Worm (Caenorhabditis elegans) whole organism, L4 larva: ENCODE results near the gene H03A11.13.

Experiments
- F10B5.3 ChIP-seq: sonication (generic microtip); optimal IDR thresholded peaks from 2 replicates; lab custom pipeline; 2016; ENCODE audit warnings: mild to moderate bottlenecking, missing genetic modification characterization, missing compliant biosample characterization
- F26F4.8 ChIP-seq: fragments of 200-800 bp; sonication (Bioruptor generic); conservative IDR thresholded peaks from 2 replicates; pipeline ENCODE4 v1.3.6; 2022; ENCODE audit warnings: missing genetic modification characterization, missing compliant biosample characterization
- F37D6.2 ChIP-seq: sonication (generic microtip); optimal IDR thresholded peaks from 2 replicates; lab custom pipeline; 2016; ENCODE audit warnings: mild to moderate bottlenecking, missing genetic modification characterization, missing compliant biosample characterization
- F49E8.2 ChIP-seq: sonication (generic microtip); optimal IDR thresholded peaks from 2 replicates; lab custom pipeline; 2016; ENCODE audit warnings: missing compliant biosample characterization, mild to moderate bottlenecking, missing genetic modification characterization, borderline replicate concordance
- T26A8.4 ChIP-seq: fragments of 200-800 bp; sonication (Bioruptor generic); IDR thresholded peaks from 2 replicates; pipeline ENCODE4 v1.3.6; 2022; ENCODE audit warnings: missing genetic modification characterization, missing compliant biosample characterization
- ZK546.5 ChIP-seq, 2 experiments: sonication (generic microtip); optimal IDR thresholded peaks; 2 replicates each; lab custom pipeline; 2017; ENCODE audit warnings: missing biosample characterization in 2 of 2, missing genetic modification characterization in 2 of 2
- aly-2 ChIP-seq: sonication (generic microtip); optimal IDR thresholded peaks from 2 replicates; lab custom pipeline; 2018; ENCODE audit warnings: missing biosample characterization, missing genetic modification characterization
- ceh-20 ChIP-seq: fragments of 200-800 bp; sonication (Bioruptor generic); IDR thresholded peaks from 2 replicates; pipeline ENCODE4 v1.3.6; 2022; ENCODE audit warnings: missing genetic modification reagents, missing genetic modification characterization, missing compliant biosample characterization
- ceh-62 ChIP-seq: sonication (generic microtip); optimal IDR thresholded peaks from 2 replicates; lab custom pipeline; 2017; ENCODE audit warnings: missing biosample characterization, missing genetic modification characterization
- cey-2 ChIP-seq: sonication (generic microtip); optimal IDR thresholded peaks from 3 replicates; lab custom pipeline; 2017; ENCODE audit warnings: missing genetic modification characterization, mild to moderate bottlenecking, missing compliant biosample characterization, antibody characterized with exemption, borderline replicate concordance; ENCODE audit not compliant: insufficient read depth
- ctbp-1 ChIP-seq: fragments of 200-800 bp; sonication (Bioruptor generic); IDR thresholded peaks from 2 replicates; pipeline ENCODE4 v1.3.6; 2022; ENCODE audit warnings: missing genetic modification reagents, missing genetic modification characterization, missing compliant biosample characterization
- daf-12 ChIP-seq: fragments of 150-350 bp; optimal IDR thresholded peaks from 2 replicates; lab custom pipeline; 2014; ENCODE audit warnings: missing biosample characterization, missing genetic modification reagents, missing genetic modification characterization
- dmd-9 ChIP-seq: fragments of 200-800 bp; sonication (Bioruptor generic); IDR thresholded peaks from 2 replicates; pipeline ENCODE4 v1.3.6; 2022; ENCODE audit warnings: missing genetic modification reagents, missing genetic modification characterization, missing compliant biosample characterization
- dve-1 ChIP-seq: sonication (generic microtip); optimal IDR thresholded peaks from 2 replicates; lab custom pipeline; 2017; ENCODE audit warnings: antibody characterized with exemption, mild to moderate bottlenecking, missing genetic modification characterization, missing compliant biosample characterization; ENCODE audit not compliant: insufficient read depth
- egl-43 ChIP-seq: fragments of 200-800 bp; sonication (Bioruptor generic); IDR thresholded peaks from 2 replicates; pipeline ENCODE4 v1.3.6; 2022; ENCODE audit warnings: missing genetic modification reagents, missing genetic modification characterization, missing compliant biosample characterization
- fkh-10 ChIP-seq: fragments of 150-350 bp; optimal IDR thresholded peaks from 2 replicates; lab custom pipeline; 2014; ENCODE audit warnings: missing biosample characterization, missing genetic modification reagents, missing genetic modification characterization
- hlh-30 ChIP-seq: sonication (generic microtip); optimal IDR thresholded peaks from 2 replicates; lab custom pipeline; 2017; ENCODE audit warnings: antibody characterized with exemption, mild to moderate bottlenecking, missing genetic modification characterization, missing compliant biosample characterization; ENCODE audit not compliant: insufficient read depth
- hmg-1.1 ChIP-seq: fragments of 200-800 bp; sonication (Bioruptor generic); IDR thresholded peaks from 2 replicates; pipeline ENCODE4 v1.3.6; 2022; ENCODE audit warnings: missing genetic modification reagents, missing genetic modification characterization, missing compliant biosample characterization
- jun-1 ChIP-seq: fragments of 150-350 bp; optimal IDR thresholded peaks from 2 replicates; lab custom pipeline; 2014; ENCODE audit warnings: missing biosample characterization, missing genetic modification reagents, missing genetic modification characterization
- lin-13 ChIP-seq: fragments of 150-350 bp; optimal IDR thresholded peaks from 2 replicates; lab custom pipeline; 2014; ENCODE audit warnings: missing biosample characterization, missing genetic modification reagents, missing genetic modification characterization
- lin-29 ChIP-seq: fragments of 200-800 bp; sonication (Bioruptor generic); IDR thresholded peaks from 2 replicates; pipeline ENCODE4 v1.3.6; 2022; ENCODE audit warnings: missing genetic modification reagents, missing genetic modification characterization, missing compliant biosample characterization
- madf-5 ChIP-seq, 2 experiments: fragments of 200-800 bp; sonication (Bioruptor generic); IDR thresholded peaks; 2 replicates each; pipeline ENCODE4 v1.3.6; 2022; ENCODE audit warnings: missing compliant biosample characterization in 2 of 2, missing genetic modification characterization in 2 of 2
- mes-2 ChIP-seq: sonication (generic microtip); optimal IDR thresholded peaks from 2 replicates; lab custom pipeline; 2016; ENCODE audit warnings: missing genotype, mild to moderate bottlenecking, missing genetic modification characterization, missing compliant biosample characterization; ENCODE audit not compliant: poor library complexity, severe bottlenecking
- nhr-25 ChIP-seq: sonication (generic microtip); optimal IDR thresholded peaks from 2 replicates; lab custom pipeline; 2017; ENCODE audit warnings: missing genetic modification characterization, mild to moderate bottlenecking, missing compliant biosample characterization, antibody characterized with exemption, moderate library complexity, borderline replicate concordance; ENCODE audit not compliant: insufficient read depth
- pha-4 ChIP-seq, 2 experiments: fragments of 150-350 bp in 1 of 2; fragments of 200-800 bp in 1 of 2; sonication (Bioruptor generic) in 1 of 2; IDR thresholded peaks in 1 of 2; optimal IDR thresholded peaks in 1 of 2; 2 replicates each; pipeline versions ENCODE4 v1.3.6 to Lab custom; 2014 to 2022; ENCODE audit warnings: missing genetic modification characterization in 2 of 2, missing genetic modification reagents in 2 of 2, missing biosample characterization in 1 of 2, missing compliant biosample characterization in 1 of 2
- php-3 ChIP-seq: fragments of 200-800 bp; sonication (Bioruptor generic); IDR thresholded peaks from 2 replicates; pipeline ENCODE4 v1.3.6; 2022; ENCODE audit warnings: missing genetic modification reagents, missing genetic modification characterization, missing compliant biosample characterization
- sdz-12 ChIP-seq: fragments of 200-800 bp; sonication (Bioruptor generic); optimal IDR thresholded peaks from 2 replicates; lab custom pipeline; 2018; ENCODE audit warnings: mild to moderate bottlenecking, missing genetic modification characterization, missing compliant biosample characterization
- set-16 ChIP-seq: fragments of 200-800 bp; sonication (Bioruptor generic); IDR thresholded peaks from 2 replicates; pipeline ENCODE4 v1.3.6; 2022; ENCODE audit warnings: missing genetic modification reagents, missing genetic modification characterization, missing compliant biosample characterization
- snpc-4 ChIP-seq: fragments of 150-350 bp; optimal IDR thresholded peaks from 2 replicates; lab custom pipeline; 2014; ENCODE audit warnings: missing biosample characterization, missing genetic modification characterization
- tag-97 ChIP-seq: fragments of 200-800 bp; sonication (Bioruptor generic); IDR thresholded peaks from 2 replicates; pipeline ENCODE4 v1.3.6; 2022; ENCODE audit warnings: missing genetic modification characterization, missing compliant biosample characterization
- tra-1 ChIP-seq: fragments of 200-800 bp; sonication (Bioruptor generic); IDR thresholded peaks from 2 replicates; pipeline ENCODE4 v1.3.6; 2022; ENCODE audit warnings: missing genetic modification reagents, missing genetic modification characterization, missing compliant biosample characterization
- unc-62 ChIP-seq, 3 experiments: fragments of 150-350 bp in 1 of 3; sonication (generic microtip); optimal IDR thresholded peaks in 2 of 3; peaks in 1 of 3; 1 replicate in 1 of 3; 2 replicates in 2 of 3; lab custom pipeline; 2014 to 2017; ENCODE audit warnings: missing biosample characterization in 3 of 3, missing genetic modification characterization in 3 of 3, missing genetic modification reagents in 3 of 3, missing genotype in 1 of 3
- zag-1 ChIP-seq: fragments of 150-350 bp; optimal IDR thresholded peaks from 2 replicates; lab custom pipeline; 2014; ENCODE audit warnings: missing biosample characterization, missing genetic modification characterization

The H03A11.13 gene

DNA sequence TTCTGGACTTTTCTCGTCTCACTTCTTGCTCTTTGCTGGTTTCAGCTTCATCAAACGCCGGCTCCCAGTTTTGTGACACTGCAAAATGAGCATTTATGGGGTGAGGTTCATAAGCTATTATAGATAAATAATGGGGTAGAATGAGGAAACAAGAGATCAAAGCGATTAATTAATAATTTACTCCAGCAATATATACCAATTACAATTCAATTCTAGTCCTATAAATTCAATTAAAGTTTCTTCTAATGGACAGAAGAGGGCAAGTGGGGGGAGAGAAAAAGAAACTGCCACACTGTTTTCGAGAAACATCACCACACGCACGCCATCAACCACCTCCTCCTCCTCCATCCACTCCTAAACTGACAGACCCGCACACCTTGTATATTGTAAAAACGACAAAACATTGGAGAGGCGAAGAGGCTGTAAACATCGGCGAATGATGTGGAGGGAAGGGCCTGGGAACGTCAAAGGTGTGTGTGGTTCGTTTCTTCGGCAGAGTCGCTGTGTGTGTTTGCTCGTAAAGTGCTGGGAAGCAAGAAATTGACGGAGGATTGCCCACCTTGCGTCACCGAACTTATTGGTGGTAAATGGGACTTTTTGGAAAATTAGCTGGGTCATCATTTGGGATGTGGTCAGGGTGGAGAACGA lies at the start of gene H03A11.13, which contains the start of gene famk-1:
Gene H03A11.13 (minus strand): TSS at position 51 of the 648 bp plus-strand sequence.
Gene famk-1 (minus strand): TSS at position 78 of the 648 bp plus-strand sequence.
- TF ChIP-seq hlh-30 (no peak), ceh-20 (GFP tag; lab: Robert Waterston, UW) (no peak), T26A8.4 (GFP tag; lab: Robert Waterston, UW) (no peak), zag-1 (no peak), madf-5 (GFP tag; IDR thresholded peaks at IDR 0.05; lab: Robert Waterston, UW) (no peak), php-3 (GFP tag; lab: Robert Waterston, UW) (no peak), snpc-4 (tag; lab: Kevin White, UChicago) (no peak), hmg-1.1 (0 out of 2 replicates have a peak, but pooled peaks have one; percentile 24), fkh-10 (no peak), tag-97 (GFP tag; lab: Robert Waterston, UW) (no peak), unc-62 (GFP tag; optimal IDR thresholded peaks at IDR 0.05 in 1 of 2; lab: Kevin White, UChicago) (peak in 1 of 2 experiments; percentile 64), unc-62 (tag; optimal IDR thresholded peaks at IDR 0.05; lab: Kevin White, UChicago) (no peak), dve-1 (tag; lab: Kevin White, UChicago) (no peak), lin-29 (GFP tag; lab: Robert Waterston, UW) (no peak)

DNA sequence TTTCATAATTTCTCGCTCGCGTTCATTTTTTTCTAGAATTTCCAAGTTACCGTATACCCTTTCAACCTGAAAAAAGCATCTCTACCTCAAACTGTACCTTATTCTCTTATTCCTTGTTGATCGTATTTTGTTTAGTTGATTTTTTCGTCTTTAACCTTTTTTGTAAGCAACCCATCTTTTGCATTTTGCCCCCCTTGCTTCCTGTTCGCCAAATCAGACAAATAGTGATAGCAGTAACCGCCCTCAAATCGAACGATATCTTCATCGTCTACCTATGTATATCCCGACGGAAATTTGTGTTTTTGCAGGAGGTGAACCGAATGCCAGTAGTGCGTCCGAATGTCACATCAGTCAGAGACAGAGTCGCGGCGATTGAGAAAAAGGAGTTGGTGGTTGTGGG lies 49.4 kb upstream of the H03A11.13 start, which contains the start of gene F46F2.5:
Gene F46F2.5 (plus strand): TSS at position 301 of the 400 bp plus-strand sequence.
- TF ChIP-seq tag-97 (GFP tag; lab: Robert Waterston, UW) (no peak), ZK546.5 (tag; optimal IDR thresholded peaks at IDR 0.05; lab: Kevin White, UChicago) (no peak), F37D6.2 (tag; lab: Kevin White, UChicago) (no peak), T26A8.4 (GFP tag; lab: Robert Waterston, UW) (no peak), ceh-62 (no peak), daf-12 (no peak), pha-4 (GFP tag; IDR thresholded peaks at IDR 0.05; lab: Robert Waterston, UW) (no peak), pha-4 (tag; optimal IDR thresholded peaks at IDR 0.05; lab: Kevin White, UChicago) (no peak), aly-2 (no peak), lin-13 (GFP tag; lab: Kevin White, UChicago) (no peak), mes-2 (no peak), dmd-9 (GFP tag; lab: Robert Waterston, UW) (no peak), cey-2 (tag; lab: Kevin White, UChicago) (no peak), jun-1 (tag; lab: Kevin White, UChicago) (no peak), egl-43 (no peak), F26F4.8 (GFP tag; lab: Robert Waterston, UW) (no peak), F49E8.2 (tag; lab: Kevin White, UChicago) (no peak), F10B5.3 (tag; lab: Kevin White, UChicago) (no peak), tra-1 (GFP tag; lab: Robert Waterston, UW) (no peak), fkh-10 (no peak)

DNA sequence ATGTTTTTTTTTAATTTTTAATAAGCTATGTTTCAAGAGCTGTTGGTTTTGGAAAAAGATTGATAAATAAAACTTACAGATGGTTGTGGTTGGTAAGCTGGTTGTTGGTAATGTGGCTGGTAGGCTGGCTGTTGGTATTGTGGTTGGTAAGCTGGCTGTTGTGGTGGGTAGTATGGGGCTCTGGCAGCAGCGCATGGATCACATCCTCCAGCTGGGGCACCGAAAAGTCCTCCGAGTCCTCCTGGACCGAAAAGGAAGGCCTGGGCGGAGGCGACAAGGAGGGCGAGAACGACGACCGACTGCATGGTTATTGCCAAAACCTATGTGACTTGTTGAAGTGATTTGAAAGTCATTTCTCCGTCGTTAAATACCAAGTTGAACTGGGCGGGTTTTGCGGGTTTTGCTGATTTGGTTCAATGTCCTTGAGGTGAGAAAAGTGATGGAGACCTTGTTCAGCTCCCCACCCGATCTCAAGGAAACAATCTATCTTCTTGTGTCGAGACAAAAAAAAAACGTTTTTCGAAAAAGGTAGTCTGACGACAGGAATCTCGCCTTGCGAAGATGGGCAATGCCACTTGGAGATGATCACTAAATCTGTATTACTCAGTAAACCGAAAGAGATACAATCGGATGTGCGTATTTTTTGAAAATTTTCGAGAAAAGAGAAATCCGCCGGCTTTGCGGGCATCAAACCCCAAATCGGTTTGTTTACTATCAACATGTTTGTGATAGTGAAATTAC lies 47.1 kb upstream of the H03A11.13 start, which contains the start of gene F46F2.3:
Gene F46F2.3 (minus strand): TSS at position 341 of the 741 bp plus-strand sequence.
- TF ChIP-seq sdz-12 = no peak
- TF ChIP-seq nhr-25 (tag; lab: Kevin White, UChicago) = peak; percentile 31
- TF ChIP-seq set-16 = peak; percentile 71
- no peak for TF ChIP-seq ctbp-1 (GFP tag; lab: Robert Waterston, UW)
- TF ChIP-seq, all 104 proteins: peak for 2
